Worm (Caenorhabditis elegans): ENCODE results near the gene rpn-13.

DNA sequence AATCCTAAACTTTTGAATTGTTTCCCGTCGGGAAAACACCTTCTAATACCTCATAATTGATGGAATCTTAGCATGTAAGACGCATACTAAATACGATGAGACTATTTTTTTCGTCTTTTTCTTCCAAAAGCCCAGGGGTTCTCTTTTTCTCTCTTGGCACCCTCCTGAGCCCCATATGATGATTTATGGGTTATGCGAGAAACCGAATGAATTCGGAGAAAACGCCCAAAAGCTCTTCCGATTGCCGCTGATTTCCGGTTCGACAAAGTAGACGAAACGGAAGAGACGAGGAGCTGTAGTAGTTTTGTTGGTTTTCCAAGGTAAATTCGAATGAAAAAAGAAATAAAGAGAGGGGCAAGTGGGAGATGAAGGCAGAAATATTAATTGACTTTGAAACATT is 30.3 kb downstream of the rpn-13 start:
- no peak for TF ChIP-seq mdl-1 (tag; optimal IDR thresholded peaks at IDR 0.05)
- TF ChIP-seq lin-13 (GFP tag; optimal IDR thresholded peaks at IDR 0.05): no peak
- TF ChIP-seq dpl-1 (GFP tag; optimal IDR thresholded peaks at IDR 0.05): no peak
- no peak for TF ChIP-seq fos-1 (tag; optimal IDR thresholded peaks at IDR 0.05)
- no peak for TF ChIP-seq fkh-10 (GFP tag; optimal IDR thresholded peaks at IDR 0.05)
- TF ChIP-seq nhr-11 (tag; optimal IDR thresholded peaks at IDR 0.05): no peak
